Fruit fly (Drosophila melanogaster) S2 (cell line): ENCODE data around the gene Sirt2.

Experiments used
- CG8478 ChIP-seq: fragments of >200 bp; optimal IDR thresholded peaks from 2 replicates; lab custom pipeline; 2018
- CTCF ChIP-seq, 2 experiments: fragments of >200 bp; optimal IDR thresholded peaks; 2 replicates each; lab custom pipeline; 2018

The Sirt2 gene

dm6 chr3R:20292030-20292879 lies 36.0 kb upstream of the Sirt2 start:
- TF ChIP-seq CG8478 (lab: Kevin White, UChicago) (no peak), CTCF (optimal IDR thresholded peaks at IDR 0.05; lab: Kevin White, UChicago) (peak in 1 of 2 experiments; percentile 27)

- TF ChIP-seq CG8478 (lab: Kevin White, UChicago) (no peak), CTCF (optimal IDR thresholded peaks at IDR 0.05; lab: Kevin White, UChicago) (no peak)
Observed at dm6 chr3R:20292880-20293491, 35.3 kb upstream of the Sirt2 start.

DNA sequence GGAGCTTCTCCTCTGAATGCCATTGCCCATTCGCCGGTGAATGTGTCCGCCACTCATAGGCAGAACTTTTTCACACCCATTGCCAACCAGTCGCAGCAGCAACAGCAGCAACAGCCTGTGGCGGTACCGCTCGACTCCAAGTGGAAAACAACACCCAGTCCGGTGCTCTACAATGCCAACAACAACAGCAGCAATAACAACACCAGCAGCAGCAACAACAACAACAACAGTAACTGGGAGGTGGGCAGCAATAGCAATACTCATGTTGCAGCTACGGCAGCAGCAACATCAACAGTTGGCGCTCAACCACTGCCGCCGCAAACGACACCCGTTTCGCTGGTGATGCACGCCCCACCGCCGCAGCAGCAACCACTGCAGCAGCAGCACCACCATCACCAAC lies 34.6 kb upstream of the Sirt2 start:
- TF ChIP-seq CTCF (optimal IDR thresholded peaks at IDR 0.05; lab: Kevin White, UChicago) (no peak), CG8478 (lab: Kevin White, UChicago) (no peak)

DNA sequence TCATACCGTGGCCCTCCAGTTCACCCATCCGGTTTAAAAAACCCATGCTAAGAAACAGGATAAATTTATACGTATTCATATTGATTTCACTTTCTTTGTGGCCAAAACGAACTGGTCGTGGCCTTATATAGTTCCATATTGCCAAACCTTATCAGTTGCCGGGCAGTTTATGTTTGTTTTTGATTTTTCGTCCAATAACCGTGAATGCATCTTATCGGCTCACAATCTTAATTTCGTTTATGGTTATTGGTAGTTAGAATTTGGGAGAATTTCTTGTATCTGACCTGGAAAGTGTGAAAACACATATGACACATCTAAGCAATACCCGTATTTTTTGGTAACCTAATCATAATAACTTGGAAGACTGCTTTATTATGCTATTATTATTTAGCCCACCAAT lies 23.4 kb upstream of the Sirt2 start, which contains the start of gene CG4367:
Gene CG4367, minus strand, starts transcription at position 101 of the 400 bp plus-strand sequence.
- TF ChIP-seq CG8478 (lab: Kevin White, UChicago): no peak
- no peak for TF ChIP-seq CTCF (optimal IDR thresholded peaks at IDR 0.05; lab: Kevin White, UChicago)

dm6 chr3R:20305852-20306251 lies 22.4 kb upstream of the Sirt2 start:
- TF ChIP-seq CTCF (optimal IDR thresholded peaks at IDR 0.05; lab: Kevin White, UChicago) (no peak), CG8478 (lab: Kevin White, UChicago) (no peak)

dm6 chr3R:20307487-20307971 lies 20.7 kb upstream of the Sirt2 start, which contains the start of gene CG4362:
CG4362 (minus strand) TSS chr3R:20307537.
- TF ChIP-seq CG8478 (lab: Kevin White, UChicago): no peak
- no peak for TF ChIP-seq CTCF (optimal IDR thresholded peaks at IDR 0.05; lab: Kevin White, UChicago)

DNA sequence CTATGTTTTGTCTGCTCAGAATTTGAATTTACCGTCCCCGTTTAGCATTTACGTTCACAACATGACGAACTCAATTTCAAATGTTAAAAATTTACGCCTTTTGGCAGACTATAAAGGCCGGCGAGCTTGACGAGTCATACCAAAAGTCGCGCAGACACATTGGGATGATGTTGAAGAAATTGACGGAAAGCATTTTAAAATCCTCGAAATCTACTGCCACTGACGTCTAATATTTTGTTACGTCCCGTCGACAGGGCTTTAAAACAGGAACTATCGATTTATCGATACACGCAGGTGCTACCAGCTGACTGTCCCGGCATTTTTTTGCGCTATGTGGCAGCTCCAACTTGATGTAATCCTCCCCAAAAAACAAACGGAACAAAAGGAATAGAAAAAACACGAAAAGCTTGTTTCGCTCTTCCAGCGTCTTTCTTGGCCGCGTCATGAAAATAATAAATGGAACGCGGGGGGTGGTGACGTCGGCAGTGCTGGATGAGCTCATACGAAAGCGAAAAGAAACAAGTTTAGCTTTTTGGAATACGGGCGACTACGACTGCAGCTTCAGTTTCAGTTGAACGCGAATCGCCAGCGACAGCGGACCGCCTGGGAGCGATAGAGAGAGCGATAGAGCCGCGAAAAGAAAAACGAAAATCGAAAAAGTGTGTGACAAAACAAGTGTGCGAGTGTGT lies 19.1 kb upstream of the Sirt2 start, which contains the start of gene Orp8:
Gene Orp8, plus strand, starts transcription at position 373 of the 689 bp plus-strand sequence.
- TF ChIP-seq CTCF (optimal IDR thresholded peaks at IDR 0.05; lab: Kevin White, UChicago): no peak
- no peak for TF ChIP-seq CG8478 (lab: Kevin White, UChicago)

DNA sequence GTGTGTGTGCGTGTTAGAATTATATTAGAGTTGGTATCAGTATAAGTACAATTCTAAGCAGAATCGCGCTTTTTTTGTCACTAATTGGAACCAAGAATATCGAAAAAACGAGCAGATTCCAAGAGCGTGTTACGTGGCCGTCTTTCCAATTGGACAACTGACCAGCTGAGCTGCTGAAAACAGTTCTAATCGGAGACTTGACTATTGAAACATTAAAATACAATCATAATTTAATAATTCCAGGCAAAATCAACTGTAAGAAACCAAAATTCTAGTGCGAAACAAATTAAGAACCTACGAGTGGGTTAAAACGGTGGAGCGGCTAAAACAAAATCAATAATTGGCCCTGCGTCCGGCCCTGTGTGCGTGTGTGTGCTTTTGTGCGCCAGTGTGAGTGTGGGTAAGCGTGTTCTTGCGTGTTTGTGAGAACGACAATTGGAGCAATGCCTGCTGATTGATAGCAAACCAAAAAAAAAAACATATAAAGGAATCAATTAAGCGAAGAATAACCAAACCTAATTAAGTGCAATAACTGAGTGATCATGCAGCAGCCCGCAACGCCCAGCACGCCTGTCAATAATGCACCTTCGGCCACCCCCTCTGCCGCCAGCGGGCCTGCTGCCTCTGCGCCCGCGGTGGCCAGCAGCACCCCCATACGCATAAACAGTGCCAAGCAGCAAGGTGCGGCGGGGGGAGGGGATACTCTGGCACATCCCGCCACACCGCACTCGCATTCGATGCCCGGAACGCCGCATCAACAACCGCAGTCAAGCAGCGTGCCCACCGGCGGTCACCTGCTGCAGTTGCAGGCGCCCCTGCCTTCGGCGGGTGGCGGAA lies 18.4 kb upstream of the Sirt2 start:
- no peak for TF ChIP-seq CTCF (optimal IDR thresholded peaks at IDR 0.05; lab: Kevin White, UChicago)
- TF ChIP-seq CG8478 (lab: Kevin White, UChicago): no peak

DNA sequence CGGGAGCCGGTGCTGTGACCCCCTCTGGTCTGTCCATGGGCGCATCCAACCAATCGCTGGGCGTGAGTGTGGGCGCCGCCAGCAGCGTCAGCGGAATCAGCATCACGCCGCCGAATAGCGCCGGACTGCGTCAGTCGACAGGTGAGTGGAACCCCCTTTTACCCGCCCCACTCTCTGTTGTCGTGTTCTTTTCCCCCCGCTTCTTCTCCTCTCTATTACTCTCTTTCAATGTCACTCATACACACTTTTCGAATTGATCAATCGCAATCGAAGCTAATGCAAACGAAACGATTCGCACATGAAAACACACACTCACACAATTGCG lies 17.8 kb upstream of the Sirt2 start:
- TF ChIP-seq CTCF (optimal IDR thresholded peaks at IDR 0.05; lab: Kevin White, UChicago) (no peak), CG8478 (lab: Kevin White, UChicago) (no peak)

dm6 chr3R:20310905-20311304 lies 17.4 kb upstream of the Sirt2 start:
- no peak for TF ChIP-seq CG8478 (lab: Kevin White, UChicago)
- no peak for TF ChIP-seq CTCF (optimal IDR thresholded peaks at IDR 0.05; lab: Kevin White, UChicago)

DNA sequence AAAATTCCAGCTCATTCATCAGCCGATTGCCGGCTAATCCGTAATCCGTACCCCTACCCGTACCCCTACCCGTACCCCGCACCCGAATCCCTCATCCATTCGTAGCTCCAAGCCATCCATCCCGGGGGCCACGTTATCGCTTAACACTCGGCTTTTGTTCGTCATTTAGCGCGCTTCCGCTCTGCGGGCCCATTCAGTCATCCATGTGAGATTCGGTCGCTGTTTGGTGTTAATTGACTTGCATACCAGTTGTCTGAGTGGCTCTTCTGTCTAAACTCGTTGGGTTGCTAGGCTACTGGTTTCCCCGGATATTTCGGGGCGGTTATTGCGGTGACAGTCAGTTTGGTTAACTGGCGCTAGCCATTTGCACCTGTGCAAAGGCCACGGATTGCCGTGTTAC lies 16.9 kb upstream of the Sirt2 start:
- TF ChIP-seq CG8478 (lab: Kevin White, UChicago) (no peak), CTCF (optimal IDR thresholded peaks at IDR 0.05; lab: Kevin White, UChicago) (no peak)

- TF ChIP-seq CTCF (optimal IDR thresholded peaks at IDR 0.05; lab: Kevin White, UChicago): no peak
- no peak for TF ChIP-seq CG8478 (lab: Kevin White, UChicago)
Observed at dm6 chr3R:20312838-20313237, 15.4 kb upstream of the Sirt2 start.

- TF ChIP-seq CTCF (optimal IDR thresholded peaks at IDR 0.05; lab: Kevin White, UChicago): no peak
- no peak for TF ChIP-seq CG8478 (lab: Kevin White, UChicago)
Observed at dm6 chr3R:20316599-20316998, 11.7 kb upstream of the Sirt2 start.
